Worm (Caenorhabditis elegans): ENCODE measurements around the gene R148.3.

- TF ChIP-seq snpc-4 (tag; optimal IDR thresholded peaks at IDR 0.05), result no peak
- TF ChIP-seq skn-1 (tag; optimal IDR thresholded peaks at IDR 0.05), result no peak
- TF ChIP-seq ama-1 (optimal IDR thresholded peaks at IDR 0.05), result no peak
- no peak for TF ChIP-seq lin-39 (tag; optimal IDR thresholded peaks at IDR 0.05)
- TF ChIP-seq nhr-77 (tag; optimal IDR thresholded peaks at IDR 0.05), result no peak
- TF ChIP-seq nhr-6 (tag; optimal IDR thresholded peaks at IDR 0.05), result no peak
- TF ChIP-seq fos-1 (tag; optimal IDR thresholded peaks at IDR 0.05), result no peak
- no peak for TF ChIP-seq unc-39 (tag; optimal IDR thresholded peaks at IDR 0.05)
- TF ChIP-seq F13H6.1 (tag; optimal IDR thresholded peaks at IDR 0.05), result no peak
- TF ChIP-seq egl-27 (tag; optimal IDR thresholded peaks at IDR 0.05), result no peak
- TF ChIP-seq unc-62 (GFP tag; optimal IDR thresholded peaks at IDR 0.05), result no peak
Observed at ce11 chrIII:3203589-3203988, 28.5 kb downstream of the R148.3 start.

All from whole organism, L2 larva.